Worm (Caenorhabditis elegans): ENCODE results near the gene glb-21.

glb-21 gene

ce11 chrIV:10697022-10697979 lies 14.3 kb downstream of the glb-21 start, which contains the start of gene allo-1:
Gene allo-1 (minus strand): TSS chrIV:10697072.
- TF ChIP-seq sea-2 (GFP tag; optimal IDR thresholded peaks at IDR 0.05) (no peak), nhr-77 (tag; optimal IDR thresholded peaks at IDR 0.05) (no peak), nhr-23 (tag; optimal IDR thresholded peaks at IDR 0.05) (peak; percentile 72), eor-1 (tag; optimal IDR thresholded peaks at IDR 0.05) (no peak), ztf-4 (tag; optimal IDR thresholded peaks at IDR 0.05) (no peak), lin-39 (tag; optimal IDR thresholded peaks at IDR 0.05) (peak; percentile 40), hmg-11 (tag; optimal IDR thresholded peaks at IDR 0.05) (peak; percentile 45), elt-1 (tag; optimal IDR thresholded peaks at IDR 0.05) (no peak), nhr-12 (tag; optimal IDR thresholded peaks at IDR 0.05) (no peak), nfya-1 (tag; optimal IDR thresholded peaks at IDR 0.05; ENCODE audit: insufficient read depth) (peak; percentile 36), ceh-28 (tag; optimal IDR thresholded peaks at IDR 0.05) (peak; percentile 33), nhr-67 (tag; optimal IDR thresholded peaks at IDR 0.05) (no peak), pqm-1 (tag; optimal IDR thresholded peaks at IDR 0.05) (peak; percentile 15), R02D3.7 (tag; optimal IDR thresholded peaks at IDR 0.05) (no peak), jun-1 (tag; optimal IDR thresholded peaks at IDR 0.05) (peak; percentile 72), snpc-4 (tag; optimal IDR thresholded peaks at IDR 0.05) (peak; percentile 67), mml-1 (tag; optimal IDR thresholded peaks at IDR 0.05) (no peak), mdl-1 (tag; optimal IDR thresholded peaks at IDR 0.05) (no peak), lin-15B (tag; optimal IDR thresholded peaks at IDR 0.05) (peak; percentile 23), daf-12 (tag; optimal IDR thresholded peaks at IDR 0.05) (no peak), pha-4 (tag; optimal IDR thresholded peaks at IDR 0.05) (peak; percentile 67), aly-2 (tag; optimal IDR thresholded peaks at IDR 0.05) (no peak), egl-5 (tag; optimal IDR thresholded peaks at IDR 0.05) (peak; percentile 58), elt-2 (tag; optimal IDR thresholded peaks at IDR 0.05) (peak; percentile 47), ama-1 (optimal IDR thresholded peaks at IDR 0.05) (peak; percentile 8), skn-1 (tag; optimal IDR thresholded peaks at IDR 0.05) (peak; percentile 1), nhr-11 (tag; optimal IDR thresholded peaks at IDR 0.05) (no peak), nhr-25 (tag; optimal IDR thresholded peaks at IDR 0.05) (peak; percentile 86)

ce11 chrIV:10695203-10695602 lies 16.4 kb downstream of the glb-21 start, which contains the start of gene R102.4:
Gene R102.4 (minus strand): TSS chrIV:10695303.
- TF ChIP-seq mdl-1 (tag; optimal IDR thresholded peaks at IDR 0.05) (no peak), fos-1 (tag; optimal IDR thresholded peaks at IDR 0.05) (no peak), unc-39 (tag; optimal IDR thresholded peaks at IDR 0.05) (no peak), nhr-12 (tag; optimal IDR thresholded peaks at IDR 0.05) (no peak), hmg-11 (tag; optimal IDR thresholded peaks at IDR 0.05) (no peak), sea-2 (GFP tag; optimal IDR thresholded peaks at IDR 0.05) (no peak), egl-27 (tag; optimal IDR thresholded peaks at IDR 0.05) (no peak), ama-1 (optimal IDR thresholded peaks at IDR 0.05) (no peak), elt-2 (tag; optimal IDR thresholded peaks at IDR 0.05) (no peak), nhr-77 (tag; optimal IDR thresholded peaks at IDR 0.05) (no peak), fkh-2 (tag; optimal IDR thresholded peaks at IDR 0.05) (no peak), nhr-237 (tag; optimal IDR thresholded peaks at IDR 0.05) (no peak), jun-1 (tag; optimal IDR thresholded peaks at IDR 0.05) (no peak), lsy-12 (tag; optimal IDR thresholded peaks at IDR 0.05) (no peak), daf-12 (tag; optimal IDR thresholded peaks at IDR 0.05) (no peak), R02D3.7 (tag; optimal IDR thresholded peaks at IDR 0.05) (no peak), fkh-10 (GFP tag; optimal IDR thresholded peaks at IDR 0.05) (no peak), zag-1 (tag; optimal IDR thresholded peaks at IDR 0.05) (no peak), nfya-1 (tag; optimal IDR thresholded peaks at IDR 0.05; ENCODE audit: insufficient read depth) (no peak), nhr-28 (tag; optimal IDR thresholded peaks at IDR 0.05) (no peak)

- TF ChIP-seq fos-1 (tag; optimal IDR thresholded peaks at IDR 0.05) (no peak), ZK546.5 (tag; optimal IDR thresholded peaks at IDR 0.05) (no peak), unc-62 (GFP tag; optimal IDR thresholded peaks at IDR 0.05) (no peak), ztf-4 (tag; optimal IDR thresholded peaks at IDR 0.05) (no peak), daf-12 (tag; optimal IDR thresholded peaks at IDR 0.05) (no peak), nhr-23 (tag; optimal IDR thresholded peaks at IDR 0.05) (no peak), pqm-1 (tag; optimal IDR thresholded peaks at IDR 0.05) (no peak), nhr-67 (tag; optimal IDR thresholded peaks at IDR 0.05) (no peak), fkh-10 (GFP tag; optimal IDR thresholded peaks at IDR 0.05) (no peak)
Observed at ce11 chrIV:10690139-10690538, 21.5 kb downstream of the glb-21 start, which contains the start of gene R102.8. Gene R102.8 (minus strand): TSS chrIV:10690239.
